Fruit fly (Drosophila melanogaster): ENCODE data around the gene CG42831.

Gene CG42831

DNA sequence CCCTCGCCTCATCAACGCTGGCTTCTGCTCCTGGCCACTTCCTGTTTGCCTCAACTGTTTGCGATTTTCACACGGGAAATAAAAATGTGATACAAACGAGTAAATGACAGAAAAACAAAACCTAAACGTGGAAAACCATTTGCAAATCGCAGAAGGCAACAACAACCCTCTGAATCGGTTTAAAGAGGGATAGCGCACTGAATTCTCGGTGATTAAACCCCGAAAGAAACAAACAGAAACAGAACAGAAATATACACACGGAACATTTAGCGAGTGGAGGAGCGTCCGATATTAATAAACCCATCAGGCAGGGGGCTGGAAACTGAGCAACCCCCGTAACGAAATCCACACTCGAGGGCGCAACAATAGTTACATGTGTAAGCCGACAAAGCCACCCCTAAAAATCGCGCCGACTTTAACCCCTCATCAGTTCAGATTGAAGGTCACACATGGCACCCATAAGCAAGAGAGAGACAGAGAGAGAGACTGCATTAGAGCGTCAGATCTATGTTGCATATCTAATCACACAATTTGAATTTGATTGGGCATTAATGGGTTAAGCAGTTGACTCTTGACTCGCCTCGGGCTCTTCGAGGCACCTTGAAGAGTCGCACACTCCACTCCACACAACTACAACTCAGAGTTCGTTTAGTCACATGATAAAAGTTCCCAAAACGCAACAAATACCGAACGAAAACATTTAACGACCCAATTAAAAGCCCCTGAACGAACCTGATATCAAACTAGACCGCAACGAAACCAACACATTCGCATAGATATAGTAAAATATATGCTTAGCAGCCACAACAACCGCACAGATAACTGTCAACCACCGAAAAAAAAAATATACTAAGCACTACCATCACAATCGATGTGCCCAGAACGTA, 47.3 kb downstream of the CG42831 start (continued):
- peak; percentile 10 for TF ChIP-seq CG15514 (GFP tag; optimal IDR thresholded peaks at IDR 0.05)
- no peak for TF ChIP-seq btn (GFP tag; optimal IDR thresholded peaks at IDR 0.05)
- TF ChIP-seq CG2712 (tag; optimal IDR thresholded peaks at IDR 0.05) = peak; percentile 12
- TF ChIP-seq prd (optimal IDR thresholded peaks at IDR 0.05) = no peak
- TF ChIP-seq prd (GFP tag; IDR thresholded peaks at IDR 0.05) = 0 out of 3 replicates have a peak, but pooled peaks have one; percentile 18
- TF ChIP-seq CG2202 (tag; optimal IDR thresholded peaks at IDR 0.05) = no peak
- TF ChIP-seq CG11695 (GFP tag; IDR thresholded peaks at IDR 0.05) = 0 out of 3 replicates have a peak, but pooled peaks have one; percentile 13
- TF ChIP-seq Med (GFP tag) = peak; percentile 80
- no peak for TF ChIP-seq caup (GFP tag; optimal IDR thresholded peaks at IDR 0.05; ENCODE audit: severe bottlenecking)
- peak; percentile 33 for TF ChIP-seq cwo (GFP tag; optimal IDR thresholded peaks at IDR 0.05)
- no peak for TF ChIP-seq CG4854 (GFP tag; optimal IDR thresholded peaks at IDR 0.05)
- TF ChIP-seq CG14014 (GFP tag; IDR thresholded peaks at IDR 0.05) = 0 out of 2 replicates have a peak, but pooled peaks have one; percentile 12
- TF ChIP-seq Optix (GFP tag; IDR thresholded peaks at IDR 0.05) = no peak
- no peak for TF ChIP-seq tap (tag; optimal IDR thresholded peaks at IDR 0.05)
- TF ChIP-seq slp2 (GFP tag; optimal IDR thresholded peaks at IDR 0.05) = no peak
- TF ChIP-seq Sry-β (GFP tag; optimal IDR thresholded peaks at IDR 0.05) = no peak
- TF ChIP-seq bowl (GFP tag; IDR thresholded peaks at IDR 0.05) = no peak
- peak; percentile 36 for TF ChIP-seq CG17829 (tag; optimal IDR thresholded peaks at IDR 0.05)
- peak; percentile 43 for TF ChIP-seq ftz-f1 (GFP tag; optimal IDR thresholded peaks at IDR 0.05)
- TF ChIP-seq sob (GFP tag; IDR thresholded peaks at IDR 0.05) = peak; percentile 27; the same call in 1 of the 2 replicates
- TF ChIP-seq lmd (GFP tag; IDR thresholded peaks at IDR 0.05) = peak; percentile 20; the same call in 1 of the 2 replicates
- peak; percentile 31 for TF ChIP-seq grau (tag; optimal IDR thresholded peaks at IDR 0.05)
- TF ChIP-seq klu (GFP tag; IDR thresholded peaks at IDR 0.05) = no peak
- peak; percentile 32 for TF ChIP-seq BtbVII (GFP tag; optimal IDR thresholded peaks at IDR 0.05)
- no peak for TF ChIP-seq gcm2 (GFP tag; optimal IDR thresholded peaks at IDR 0.05)
- no peak for TF ChIP-seq Hand (GFP tag; optimal IDR thresholded peaks at IDR 0.05)
- 0 out of 2 replicates have a peak, but pooled peaks have one; percentile 14 for TF ChIP-seq CG9932 (GFP tag; IDR thresholded peaks at IDR 0.05)
- 0 out of 3 replicates have a peak, but pooled peaks have one; percentile 24 for TF ChIP-seq dysf (GFP tag; IDR thresholded peaks at IDR 0.05)
- TF ChIP-seq CG32772 (GFP tag; IDR thresholded peaks at IDR 0.05) = 0 out of 2 replicates have a peak, but pooled peaks have one; percentile 28
- no peak for TF ChIP-seq CG11723 (GFP tag; optimal IDR thresholded peaks at IDR 0.05)
- 0 out of 2 replicates have a peak, but pooled peaks have one; percentile 7 for TF ChIP-seq crol (GFP tag; IDR thresholded peaks at IDR 0.05)
- peak; percentile 40; the same call in 1 of the 2 replicates for TF ChIP-seq chm (GFP tag; IDR thresholded peaks at IDR 0.05)
- no peak for TF ChIP-seq D (optimal IDR thresholded peaks at IDR 0.05)
- TF ChIP-seq D (GFP tag; optimal IDR thresholded peaks at IDR 0.05) = no peak
- TF ChIP-seq CG11093 (GFP tag; IDR thresholded peaks at IDR 0.05) = no peak
- TF ChIP-seq az2 (GFP tag; optimal IDR thresholded peaks at IDR 0.05) = no peak
- no peak for TF ChIP-seq Dad (GFP tag; optimal IDR thresholded peaks at IDR 0.05)
- no peak for TF ChIP-seq CG16779 (GFP tag; IDR thresholded peaks at IDR 0.05)
- TF ChIP-seq CG1602 (GFP tag; optimal IDR thresholded peaks at IDR 0.05) = no peak
- peak; percentile 23 to 47 for TF ChIP-seq Hr51 (GFP tag; optimal IDR thresholded peaks at IDR 0.05)
- no peak for TF ChIP-seq lov (optimal IDR thresholded peaks at IDR 0.05)
- TF ChIP-seq lov (GFP tag; IDR thresholded peaks at IDR 0.05) = peak; percentile 75; the same call in 1 of the 3 replicates
- no peak for TF ChIP-seq CG3281 (GFP tag; optimal IDR thresholded peaks at IDR 0.05)
- TF ChIP-seq repo (GFP tag; optimal IDR thresholded peaks at IDR 0.05) = no peak
- peak; percentile 36 for TF ChIP-seq CG15269 (tag; optimal IDR thresholded peaks at IDR 0.05)
- no peak for TF ChIP-seq stwl (tag; optimal IDR thresholded peaks at IDR 0.05)
- TF ChIP-seq ssp (GFP tag; IDR thresholded peaks at IDR 0.05) = no peak
- TF ChIP-seq Pdp1 (GFP tag; optimal IDR thresholded peaks at IDR 0.05) = peak in 1 of 2 experiments; percentile 15
- peak; percentile 32; the same call in 1 of the 2 replicates for TF ChIP-seq E2f1 (GFP tag; IDR thresholded peaks at IDR 0.05)

Measured in whole organism, embryonic.